Worm (Caenorhabditis elegans) whole organism, early embryonic: ENCODE data around the gene drap-1.

Source experiments
- B0310.2 ChIP-seq: sonication (generic microtip); optimal IDR thresholded peaks from 2 replicates; lab custom pipeline; 2016; ENCODE audit warnings: mild to moderate bottlenecking, missing genetic modification characterization, missing compliant biosample characterization
- F13C5.2 ChIP-seq: sonication (generic microtip); optimal IDR thresholded peaks from 2 replicates; lab custom pipeline; 2017; ENCODE audit warnings: mild to moderate bottlenecking, missing genetic modification characterization, inconsistent platforms, missing compliant biosample characterization
- aly-1 ChIP-seq: sonication (generic microtip); optimal IDR thresholded peaks from 2 replicates; lab custom pipeline; 2016; ENCODE audit warnings: missing genetic modification characterization, missing compliant biosample characterization
- ama-1 ChIP-seq: fragments of 150-350 bp; optimal IDR thresholded peaks from 2 replicates; lab custom pipeline; 2014
- ceh-13 ChIP-seq: fragments of 200-800 bp; sonication (Bioruptor generic); optimal IDR thresholded peaks from 2 replicates; lab custom pipeline; 2018; ENCODE audit warnings: mild to moderate bottlenecking, missing genetic modification characterization, missing compliant biosample characterization
- ceh-36 ChIP-seq: sonication (generic microtip); optimal IDR thresholded peaks from 2 replicates; lab custom pipeline; 2016; ENCODE audit warnings: missing genetic modification characterization, inconsistent platforms, missing compliant biosample characterization
- ets-7 ChIP-seq: sonication (generic microtip); optimal IDR thresholded peaks from 2 replicates; lab custom pipeline; 2016; ENCODE audit warnings: missing genotype, missing genetic modification characterization, missing compliant biosample characterization
- flt-1 ChIP-seq: fragments of 200-800 bp; sonication (Bioruptor generic); IDR thresholded peaks from 2 replicates; pipeline ENCODE4 v1.3.6; 2022; ENCODE audit warnings: missing genetic modification characterization, missing compliant biosample characterization
- hmbx-1 ChIP-seq: sonication (generic microtip); optimal IDR thresholded peaks from 2 replicates; lab custom pipeline; 2016; ENCODE audit warnings: mild to moderate bottlenecking, missing genetic modification characterization, missing compliant biosample characterization
- hmg-4 ChIP-seq: fragments of 200-800 bp; sonication (Bioruptor generic); optimal IDR thresholded peaks from 2 replicates; lab custom pipeline; 2018; ENCODE audit warnings: mild to moderate bottlenecking, missing genetic modification characterization, missing compliant biosample characterization
- hnd-1 ChIP-seq: sonication (generic microtip); optimal IDR thresholded peaks from 2 replicates; lab custom pipeline; 2016; ENCODE audit warnings: missing genetic modification characterization, missing compliant biosample characterization
- pes-1 ChIP-seq: fragments of 200-800 bp; sonication (Bioruptor generic); IDR thresholded peaks from 2 replicates; pipeline ENCODE4 v1.3.6; 2022; ENCODE audit warnings: missing genetic modification reagents, missing genetic modification characterization, missing compliant biosample characterization
- scrt-1 ChIP-seq: fragments of 200-800 bp; sonication (Bioruptor generic); IDR thresholded peaks from 2 replicates; pipeline ENCODE4 v1.3.6; 2022; ENCODE audit warnings: missing genetic modification characterization, missing compliant biosample characterization
- sea-1 ChIP-seq: fragments of 200-800 bp; sonication (Bioruptor generic); conservative IDR thresholded peaks from 2 replicates; pipeline ENCODE4 v1.3.6; 2022; ENCODE audit warnings: missing genetic modification characterization, missing compliant biosample characterization
- tbx-11 ChIP-seq: fragments of 200-800 bp; sonication (Bioruptor generic); IDR thresholded peaks from 2 replicates; pipeline ENCODE4 v1.3.6; 2022; ENCODE audit warnings: missing genetic modification characterization, missing compliant biosample characterization
- tbx-37 ChIP-seq: fragments of 200-800 bp; sonication (Bioruptor generic); conservative IDR thresholded peaks from 2 replicates; pipeline ENCODE4 v1.3.6; 2022; ENCODE audit warnings: missing genetic modification reagents, missing genetic modification characterization, missing compliant biosample characterization
- tra-4 ChIP-seq: sonication (generic microtip); optimal IDR thresholded peaks from 2 replicates; lab custom pipeline; 2017; ENCODE audit warnings: missing genetic modification characterization, missing compliant biosample characterization

Gene drap-1

DNA sequence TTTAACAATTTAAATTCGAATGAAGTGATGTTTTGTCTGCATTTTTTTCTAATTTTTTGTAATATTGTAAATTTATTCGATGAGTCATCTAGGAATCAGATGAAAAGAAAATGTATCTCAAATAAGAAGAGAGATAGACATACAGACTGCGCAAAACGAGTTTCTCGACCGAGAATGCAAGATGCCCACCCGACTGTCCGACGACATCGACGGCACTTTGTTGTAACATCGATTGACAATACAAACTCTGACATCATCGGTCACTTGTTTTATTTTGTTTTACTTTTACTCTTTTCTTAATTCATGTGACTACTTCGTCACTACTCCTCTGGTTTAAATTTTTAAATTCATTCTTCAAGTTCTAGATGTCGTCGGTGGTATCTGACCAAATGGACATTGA, 11.0 kb downstream of the drap-1 start, which contains the start of gene sta-2:
TSS of gene sta-2 (plus strand) at position 349 of the 400 bp plus-strand sequence.
- TF ChIP-seq pes-1 (GFP tag; lab: Robert Waterston, UW) (no peak), aly-1 (tag; lab: Kevin White, UChicago) (no peak), hmg-4 (GFP tag; lab: Kevin White, UChicago) (no peak), tbx-37 (GFP tag; lab: Robert Waterston, UW) (no peak), flt-1 (GFP tag; lab: Robert Waterston, UW) (no peak), B0310.2 (tag; lab: Kevin White, UChicago) (no peak), ceh-36 (tag; lab: Kevin White, UChicago) (no peak), hmbx-1 (no peak), sea-1 (no peak), tbx-11 (GFP tag; lab: Robert Waterston, UW) (no peak), hnd-1 (tag; lab: Kevin White, UChicago) (no peak), scrt-1 (GFP tag; lab: Robert Waterston, UW) (no peak), ets-7 (tag; lab: Kevin White, UChicago) (no peak), ama-1 (lab: Kevin White, UChicago) (no peak)

DNA sequence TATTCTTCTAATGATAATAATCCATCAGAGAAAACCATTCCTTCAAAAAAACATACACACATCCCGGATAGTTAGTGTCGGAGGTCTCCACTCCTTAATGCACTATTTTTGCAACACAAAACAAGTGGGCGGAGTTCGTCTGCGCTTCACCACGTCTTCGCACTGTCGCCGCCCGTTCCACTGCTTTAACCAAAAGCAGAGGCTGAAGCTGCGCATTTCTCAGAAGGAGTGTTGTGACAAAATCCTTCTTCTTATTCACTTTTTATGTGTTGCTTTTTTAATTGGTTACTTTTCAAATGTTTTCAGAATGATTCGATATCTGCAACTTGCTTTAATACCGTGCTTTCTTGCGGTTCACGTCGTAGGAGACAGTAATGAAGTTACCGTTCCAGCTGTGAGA, 15.0 kb downstream of the drap-1 start, which contains the start of gene F58E6.13:
TSS of gene F58E6.13 (plus strand) at position 301 of the 400 bp plus-strand sequence.
- TF ChIP-seq aly-1 (tag; lab: Kevin White, UChicago) (no peak), hnd-1 (tag; lab: Kevin White, UChicago) (no peak), ama-1 (lab: Kevin White, UChicago) (no peak), ceh-13 (GFP tag; lab: Kevin White, UChicago) (no peak), sea-1 (no peak), F13C5.2 (tag; lab: Kevin White, UChicago) (no peak), hmbx-1 (no peak), tbx-37 (GFP tag; lab: Robert Waterston, UW) (no peak), tra-4 (tag; lab: Kevin White, UChicago) (no peak), ceh-36 (tag; lab: Kevin White, UChicago) (no peak), tbx-11 (GFP tag; lab: Robert Waterston, UW) (no peak), scrt-1 (GFP tag; lab: Robert Waterston, UW) (no peak), B0310.2 (tag; lab: Kevin White, UChicago) (no peak), ets-7 (tag; lab: Kevin White, UChicago) (no peak), flt-1 (GFP tag; lab: Robert Waterston, UW) (no peak), hmg-4 (GFP tag; lab: Kevin White, UChicago) (no peak), pes-1 (GFP tag; lab: Robert Waterston, UW) (no peak)

DNA sequence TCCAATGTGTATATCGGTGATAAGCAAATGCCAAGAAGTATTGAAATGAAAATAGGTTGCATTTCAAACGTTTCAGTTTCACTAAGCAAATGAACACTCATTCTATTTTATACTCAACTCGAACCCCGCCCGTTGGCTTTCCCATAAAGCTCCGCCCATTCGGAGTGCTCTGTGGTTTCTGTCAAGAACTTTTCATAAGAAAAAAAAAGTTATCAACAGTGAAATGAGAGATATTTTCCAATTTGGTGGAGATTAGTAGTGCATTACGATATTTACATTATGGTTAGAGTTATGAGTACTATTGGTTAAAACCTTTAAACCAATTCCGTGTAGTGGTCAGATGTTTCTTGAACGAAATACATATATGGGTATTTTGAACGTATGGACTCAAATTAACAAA, 20.4 kb downstream of the drap-1 start, which contains the start of gene F58E6.4:
TSS of gene F58E6.4 (minus strand) at position 101 of the 400 bp plus-strand sequence.
- no peak for TF ChIP-seq flt-1 (GFP tag; lab: Robert Waterston, UW)
- TF ChIP-seq pes-1 (GFP tag; lab: Robert Waterston, UW) = no peak
- TF ChIP-seq hmbx-1 = no peak
- TF ChIP-seq ama-1 (lab: Kevin White, UChicago) = no peak
- TF ChIP-seq ceh-36 (tag; lab: Kevin White, UChicago) = no peak
- no peak for TF ChIP-seq sea-1
- no peak for TF ChIP-seq ceh-13 (GFP tag; lab: Kevin White, UChicago)
- TF ChIP-seq F13C5.2 (tag; lab: Kevin White, UChicago) = no peak
- TF ChIP-seq hmg-4 (GFP tag; lab: Kevin White, UChicago) = no peak
- TF ChIP-seq B0310.2 (tag; lab: Kevin White, UChicago) = no peak
- no peak for TF ChIP-seq ets-7 (tag; lab: Kevin White, UChicago)

DNA sequence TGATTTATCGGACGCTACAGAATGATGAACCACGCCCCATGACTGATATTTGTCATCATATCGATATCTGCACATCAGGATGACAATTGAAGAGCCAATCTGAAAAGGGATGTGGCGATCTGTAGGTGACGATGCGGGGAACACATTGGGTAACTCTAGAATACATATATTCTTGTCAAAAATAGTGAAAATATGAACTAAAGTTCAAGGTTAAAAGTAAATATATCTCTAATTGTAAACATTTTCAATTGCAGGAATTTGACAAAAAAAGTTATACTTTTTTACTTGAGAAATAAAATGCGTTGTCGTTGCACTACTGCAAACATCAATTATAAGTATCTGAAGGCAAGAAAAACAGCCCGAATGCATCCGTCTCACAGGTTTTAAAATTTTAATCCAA, 23.0 kb downstream of the drap-1 start, which contains the start of gene F58E6.6:
TSS of gene F58E6.6 (minus strand) at position 101 of the 400 bp plus-strand sequence.
- TF ChIP-seq sea-1 = no peak
- no peak for TF ChIP-seq ama-1 (lab: Kevin White, UChicago)
- no peak for TF ChIP-seq scrt-1 (GFP tag; lab: Robert Waterston, UW)
- TF ChIP-seq ceh-36 (tag; lab: Kevin White, UChicago) = no peak
- TF ChIP-seq hmg-4 (GFP tag; lab: Kevin White, UChicago) = no peak
- TF ChIP-seq hmbx-1 = no peak
- no peak for TF ChIP-seq tra-4 (tag; lab: Kevin White, UChicago)
- no peak for TF ChIP-seq flt-1 (GFP tag; lab: Robert Waterston, UW)
- no peak for TF ChIP-seq aly-1 (tag; lab: Kevin White, UChicago)

DNA sequence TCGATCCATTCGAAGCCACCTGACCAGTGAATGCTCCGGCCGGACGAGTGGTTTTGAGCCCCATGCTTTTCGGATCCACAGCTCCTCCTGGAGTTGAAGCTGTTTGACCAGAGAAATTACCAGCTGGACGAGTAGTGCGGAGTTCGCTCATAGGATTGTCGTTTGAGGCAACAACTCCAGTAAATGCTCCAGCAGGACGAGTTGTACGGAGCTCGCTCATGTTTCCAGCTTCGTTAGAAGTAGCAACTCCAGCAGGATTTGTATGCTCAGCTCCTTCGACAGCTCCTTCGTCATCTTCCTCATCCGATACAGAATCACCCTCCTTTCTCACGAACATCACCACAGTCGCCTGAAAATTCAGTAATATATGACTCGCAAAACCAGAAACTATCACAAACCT, 23.6 kb downstream of the drap-1 start:
- TF ChIP-seq ceh-13 (GFP tag; lab: Kevin White, UChicago) (no peak), hmbx-1 (no peak), tbx-11 (GFP tag; lab: Robert Waterston, UW) (no peak), hnd-1 (tag; lab: Kevin White, UChicago) (no peak), sea-1 (no peak), aly-1 (tag; lab: Kevin White, UChicago) (no peak), ama-1 (lab: Kevin White, UChicago) (no peak), F13C5.2 (tag; lab: Kevin White, UChicago) (no peak), scrt-1 (GFP tag; lab: Robert Waterston, UW) (no peak), flt-1 (GFP tag; lab: Robert Waterston, UW) (no peak), pes-1 (GFP tag; lab: Robert Waterston, UW) (no peak), B0310.2 (tag; lab: Kevin White, UChicago) (no peak), ets-7 (tag; lab: Kevin White, UChicago) (no peak), tbx-37 (GFP tag; lab: Robert Waterston, UW) (no peak), hmg-4 (GFP tag; lab: Kevin White, UChicago) (no peak), ceh-36 (tag; lab: Kevin White, UChicago) (no peak), tra-4 (tag; lab: Kevin White, UChicago) (no peak)

DNA sequence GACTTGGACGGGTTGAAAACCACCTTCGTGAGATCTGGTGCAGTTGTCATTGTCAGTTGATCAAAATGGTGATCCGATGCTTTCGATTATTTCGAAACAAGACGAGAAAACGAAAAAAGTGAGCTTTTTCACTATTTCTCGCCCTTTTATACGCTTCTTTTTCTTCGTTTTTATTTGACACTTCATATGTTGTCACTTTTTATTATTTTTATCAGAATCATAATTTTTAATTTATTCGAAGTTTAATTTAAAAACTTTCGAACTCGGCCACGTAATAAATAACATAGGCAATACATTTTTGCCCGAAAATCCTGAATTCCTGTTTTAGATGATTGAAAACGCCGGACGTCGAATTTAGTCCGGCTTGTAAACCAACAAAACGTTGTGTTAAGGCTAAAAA, 24.6 kb downstream of the drap-1 start, which contains the start of gene F58E6.5:
TSS of gene F58E6.5 (minus strand) at position 101 of the 400 bp plus-strand sequence.
- TF ChIP-seq hmg-4 (GFP tag; lab: Kevin White, UChicago) = no peak
- no peak for TF ChIP-seq hmbx-1
- TF ChIP-seq sea-1 = no peak
- TF ChIP-seq B0310.2 (tag; lab: Kevin White, UChicago) = no peak
- no peak for TF ChIP-seq pes-1 (GFP tag; lab: Robert Waterston, UW)

DNA sequence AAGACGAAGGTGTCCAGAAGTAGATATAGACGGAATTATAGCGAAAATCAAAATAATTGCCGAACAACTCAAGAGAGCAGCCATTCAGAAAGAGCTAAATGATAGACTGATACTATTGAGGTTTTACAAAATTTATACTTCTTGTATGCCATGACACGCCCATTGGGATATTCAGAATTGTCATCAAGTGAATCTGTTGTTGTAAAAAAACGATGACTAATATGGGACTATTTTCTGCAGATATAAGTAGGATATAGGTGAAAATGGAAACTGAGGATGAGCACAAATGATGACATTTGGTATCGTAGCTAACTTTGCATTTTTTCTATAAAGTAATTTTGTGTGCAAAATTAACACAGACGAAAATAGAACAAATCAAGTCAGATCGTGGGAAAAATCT, 25.8 kb downstream of the drap-1 start, which contains the start of gene F58E6.8:
TSS of gene F58E6.8 (minus strand) at position 101 of the 400 bp plus-strand sequence.
- TF ChIP-seq tbx-11 (GFP tag; lab: Robert Waterston, UW) (no peak), flt-1 (GFP tag; lab: Robert Waterston, UW) (no peak), ceh-36 (tag; lab: Kevin White, UChicago) (no peak), pes-1 (GFP tag; lab: Robert Waterston, UW) (no peak), F13C5.2 (tag; lab: Kevin White, UChicago) (no peak), ets-7 (tag; lab: Kevin White, UChicago) (no peak)
